Worm (Caenorhabditis elegans): ENCODE measurements around the gene srh-182.

DNA sequence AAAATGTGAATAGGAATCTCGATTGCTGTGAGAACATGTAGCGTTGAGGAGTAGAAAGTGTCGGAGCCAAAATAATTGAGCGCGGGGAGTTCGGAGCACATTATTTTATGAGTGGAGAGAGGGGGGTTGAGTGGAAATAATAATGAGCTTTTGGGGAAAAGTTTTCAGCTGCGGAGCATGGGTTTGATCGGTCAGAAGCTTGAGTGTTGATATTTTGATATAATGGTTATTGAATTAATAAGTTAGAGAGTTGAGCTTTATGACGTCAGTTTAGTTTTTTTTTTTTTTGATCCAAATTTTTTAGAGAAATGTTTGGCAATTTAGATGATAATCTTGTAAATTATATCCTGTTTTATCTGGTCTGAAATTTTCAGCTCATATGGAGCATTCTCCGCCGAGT, 6.9 kb upstream of the srh-182 start, which contains the start of gene srh-178:
- TF ChIP-seq snpc-3.4 (tag; optimal IDR thresholded peaks at IDR 0.05) (no peak), F23B12.7 (tag; optimal IDR thresholded peaks at IDR 0.05; ENCODE audit: insufficient read depth) (no peak), Y79H2A.3 (GFP tag; conservative IDR thresholded peaks at IDR 0.05) (no peak), ztf-28 (GFP tag; IDR thresholded peaks at IDR 0.05) (no peak), unc-130 (GFP tag; optimal IDR thresholded peaks at IDR 0.05) (no peak), lsy-27 (tag; optimal IDR thresholded peaks at IDR 0.05; ENCODE audit: borderline replicate concordance, insufficient read depth) (no peak), repo-1 (tag; optimal IDR thresholded peaks at IDR 0.05) (no peak), lin-54 (GFP tag; optimal IDR thresholded peaks at IDR 0.05) (no peak), snpc-4 (GFP tag; optimal IDR thresholded peaks at IDR 0.05) (no peak), snpc-4 (tag; optimal IDR thresholded peaks at IDR 0.05) (no peak), nhr-90 (tag; optimal IDR thresholded peaks at IDR 0.05) (no peak), ccch-3 (GFP tag; optimal IDR thresholded peaks at IDR 0.05) (no peak), lin-26 (GFP tag; IDR thresholded peaks at IDR 0.05) (no peak)
